Worm (Caenorhabditis elegans) whole organism, midembryonic: ENCODE data around the gene Y58A7A.4.

Experiments used
- T22C8.4 ChIP-seq: fragments of 200-800 bp; sonication (Bioruptor generic); IDR thresholded peaks from 2 replicates; pipeline ENCODE4 v1.3.6; 2022; ENCODE audit warnings: missing genetic modification characterization, missing compliant biosample characterization
- cog-1 ChIP-seq: sonication (generic microtip); optimal IDR thresholded peaks from 2 replicates; lab custom pipeline; 2016; ENCODE audit warnings: missing genetic modification characterization, missing compliant biosample characterization
- flt-1 ChIP-seq: fragments of 200-800 bp; sonication (Bioruptor generic); IDR thresholded peaks from 2 replicates; pipeline ENCODE4 v1.3.6; 2022; ENCODE audit warnings: missing genetic modification characterization, missing compliant biosample characterization
- klf-2 ChIP-seq: fragments of 200-800 bp; sonication (Bioruptor generic); conservative IDR thresholded peaks from 2 replicates; pipeline ENCODE4 v1.3.6; 2022; ENCODE audit warnings: missing genetic modification reagents, missing genetic modification characterization, missing compliant biosample characterization
- med-1 ChIP-seq: sonication (generic microtip); optimal IDR thresholded peaks from 2 replicates; lab custom pipeline; 2017; ENCODE audit warnings: missing genetic modification characterization, mild to moderate bottlenecking, missing compliant biosample characterization, antibody characterized with exemption, missing genetic modification reagents; ENCODE audit not compliant: insufficient read depth
- ref-1 ChIP-seq: fragments of 200-800 bp; sonication (Bioruptor generic); conservative IDR thresholded peaks from 2 replicates; pipeline ENCODE4 v1.3.6; 2022; ENCODE audit warnings: missing genetic modification reagents, missing genetic modification characterization, missing compliant biosample characterization
- tab-1 ChIP-seq: fragments of 200-800 bp; sonication (Bioruptor generic); IDR thresholded peaks from 2 replicates; pipeline ENCODE4 v1.3.6; 2022; ENCODE audit warnings: missing genetic modification characterization, missing compliant biosample characterization
- ztf-23 ChIP-seq: fragments of 200-800 bp; sonication (Bioruptor generic); IDR thresholded peaks from 2 replicates; pipeline ENCODE4 v1.3.6; 2022; ENCODE audit warnings: missing genetic modification reagents, missing genetic modification characterization, missing compliant biosample characterization
- ztf-29 ChIP-seq: fragments of 200-800 bp; sonication (Bioruptor generic); IDR thresholded peaks from 2 replicates; pipeline ENCODE4 v1.3.6; 2022; ENCODE audit warnings: missing genetic modification reagents, missing genetic modification characterization, missing compliant biosample characterization

The Y58A7A.4 gene

DNA sequence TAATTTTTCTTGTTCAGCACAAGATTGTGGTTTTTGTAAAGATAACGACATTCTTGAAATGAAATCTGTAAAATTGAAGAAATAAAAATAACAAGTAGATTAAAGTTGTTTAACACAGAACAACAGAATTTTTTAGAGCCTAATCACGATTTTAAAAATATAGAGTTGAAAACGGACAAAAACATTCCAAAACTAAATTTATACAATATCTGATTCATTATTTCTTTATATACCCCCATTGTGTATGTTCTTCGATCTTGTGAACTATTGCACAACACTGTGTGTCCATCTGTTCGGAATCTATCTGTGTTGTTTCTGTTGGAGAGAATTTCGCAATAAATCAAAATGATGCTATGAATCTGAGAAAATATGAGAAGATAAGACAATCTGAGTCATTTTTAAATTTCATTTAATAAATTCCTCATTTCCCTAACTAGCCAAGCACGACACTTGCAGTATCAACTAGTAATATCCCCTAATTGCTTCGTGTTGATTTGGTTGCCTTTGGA, at the start of gene Y58A7A.4:
Y58A7A.4 (minus strand) TSS at position 51 of the 509 bp plus-strand sequence.
- no peak for TF ChIP-seq T22C8.4 (GFP tag; lab: Robert Waterston, UW)
- no peak for TF ChIP-seq ztf-23
- TF ChIP-seq ref-1 (GFP tag; lab: Robert Waterston, UW) = no peak
- no peak for TF ChIP-seq cog-1 (tag; lab: Kevin White, UChicago)
- no peak for TF ChIP-seq med-1
- TF ChIP-seq ztf-29 (GFP tag; lab: Robert Waterston, UW) = no peak

DNA sequence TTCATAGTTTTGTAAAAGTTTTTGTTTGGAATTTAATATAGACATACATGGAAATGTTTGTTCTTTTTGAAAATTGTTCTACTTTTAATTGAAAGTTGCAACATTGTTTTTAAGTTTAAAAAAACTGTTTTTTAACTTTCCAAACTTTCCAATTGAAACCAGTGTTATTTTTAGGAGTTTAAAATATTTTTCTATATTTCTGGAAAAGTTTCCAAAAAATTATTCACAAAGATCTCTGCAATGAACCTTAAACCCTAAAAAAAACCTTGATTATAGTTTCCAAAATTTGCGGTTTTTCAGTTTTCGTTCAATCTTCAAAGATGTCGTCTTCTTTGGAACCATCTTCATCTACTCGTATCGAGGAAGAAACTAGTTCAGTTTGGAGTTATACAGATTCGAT, 47.6 kb upstream of the Y58A7A.4 start, which contains the start of gene F14F9.4:
F14F9.4 (plus strand) TSS at position 301 of the 400 bp plus-strand sequence.
- no peak for TF ChIP-seq tab-1 (GFP tag; lab: Robert Waterston, UW)
- TF ChIP-seq flt-1 = no peak

ce11 chrV:5131380-5131779, 46.6 kb upstream of the Y58A7A.4 start:
- TF ChIP-seq flt-1 (no peak), cog-1 (tag; lab: Kevin White, UChicago) (no peak)

- TF ChIP-seq cog-1 (tag; lab: Kevin White, UChicago) (no peak), klf-2 (GFP tag; lab: Robert Waterston, UW) (no peak), ztf-23 (no peak), tab-1 (GFP tag; lab: Robert Waterston, UW) (no peak), ztf-29 (GFP tag; lab: Robert Waterston, UW) (no peak), flt-1 (no peak), ref-1 (GFP tag; lab: Robert Waterston, UW) (no peak), med-1 (no peak), T22C8.4 (GFP tag; lab: Robert Waterston, UW) (no peak)
Observed at ce11 chrV:5130018-5130417, 45.2 kb upstream of the Y58A7A.4 start, which contains the start of gene F14F9.8. F14F9.8 (plus strand) TSS chrV:5130318.

ce11 chrV:5126793-5127192, 42.0 kb upstream of the Y58A7A.4 start, which contains the start of gene F14F9.5:
F14F9.5 (plus strand) TSS chrV:5127093.
- TF ChIP-seq flt-1 (no peak), med-1 (no peak), T22C8.4 (GFP tag; lab: Robert Waterston, UW) (no peak), ref-1 (GFP tag; lab: Robert Waterston, UW) (no peak), tab-1 (GFP tag; lab: Robert Waterston, UW) (no peak), ztf-29 (GFP tag; lab: Robert Waterston, UW) (no peak), cog-1 (tag; lab: Kevin White, UChicago) (no peak), klf-2 (GFP tag; lab: Robert Waterston, UW) (no peak), ztf-23 (no peak)

- TF ChIP-seq flt-1 (no peak), ztf-29 (GFP tag; lab: Robert Waterston, UW) (no peak), klf-2 (GFP tag; lab: Robert Waterston, UW) (no peak), cog-1 (tag; lab: Kevin White, UChicago) (no peak), ref-1 (GFP tag; lab: Robert Waterston, UW) (no peak), ztf-23 (no peak), tab-1 (GFP tag; lab: Robert Waterston, UW) (no peak), med-1 (no peak), T22C8.4 (GFP tag; lab: Robert Waterston, UW) (no peak)
Observed at ce11 chrV:5119679-5120078, 34.9 kb upstream of the Y58A7A.4 start, which contains the start of gene sid-1. sid-1 (plus strand) TSS chrV:5119970.

DNA sequence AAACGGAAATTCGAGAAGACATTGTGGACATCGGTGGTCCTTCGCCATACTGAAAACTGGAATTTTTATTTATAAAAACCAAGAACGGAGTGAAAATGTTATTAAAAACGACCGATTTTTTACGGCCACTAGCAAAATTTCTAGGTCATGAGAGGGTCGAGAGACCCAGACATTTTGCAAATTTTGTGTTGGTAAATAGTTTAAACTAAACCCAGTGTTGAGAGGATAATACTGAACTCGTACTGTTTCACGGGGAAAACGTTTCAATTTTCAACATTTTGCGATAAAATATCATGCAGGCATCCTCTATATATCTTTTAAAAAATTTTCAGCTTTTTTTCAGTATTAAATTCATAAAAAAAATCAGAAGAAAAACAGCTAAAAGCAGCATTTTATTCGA, 34.3 kb upstream of the Y58A7A.4 start, which contains the start of gene C04F5.9:
C04F5.9 (minus strand) TSS at position 101 of the 400 bp plus-strand sequence.
- TF ChIP-seq ztf-29 (GFP tag; lab: Robert Waterston, UW) = no peak
- no peak for TF ChIP-seq med-1
- no peak for TF ChIP-seq klf-2 (GFP tag; lab: Robert Waterston, UW)
- TF ChIP-seq flt-1 = no peak
- TF ChIP-seq cog-1 (tag; lab: Kevin White, UChicago) = no peak
- no peak for TF ChIP-seq ref-1 (GFP tag; lab: Robert Waterston, UW)
- no peak for TF ChIP-seq tab-1 (GFP tag; lab: Robert Waterston, UW)
- TF ChIP-seq T22C8.4 (GFP tag; lab: Robert Waterston, UW) = no peak
- TF ChIP-seq ztf-23 = no peak

DNA sequence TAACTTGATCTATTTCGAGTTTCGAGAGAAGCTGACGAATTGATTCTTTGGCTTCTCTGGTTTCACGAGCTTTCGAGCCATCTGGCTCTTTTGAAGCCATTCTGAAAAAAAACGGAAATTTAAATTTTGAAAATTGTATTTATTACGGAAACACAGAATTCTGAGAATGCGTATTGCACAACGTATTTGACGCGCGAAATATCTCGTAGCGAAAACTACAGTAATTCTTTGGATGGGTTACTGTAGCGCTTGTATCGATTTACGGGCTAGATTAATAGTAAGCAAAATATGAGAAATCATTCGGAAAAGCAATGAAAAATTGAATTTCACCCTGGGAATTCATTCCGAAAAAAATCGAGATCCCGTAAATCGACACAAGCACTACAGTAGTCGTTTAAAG, 28.8 kb upstream of the Y58A7A.4 start, which contains the start of gene C04F5.8:
C04F5.8 (minus strand) TSS at position 101 of the 400 bp plus-strand sequence.
- no peak for TF ChIP-seq ztf-23
- TF ChIP-seq klf-2 (GFP tag; lab: Robert Waterston, UW) = no peak
- no peak for TF ChIP-seq ztf-29 (GFP tag; lab: Robert Waterston, UW)
- TF ChIP-seq tab-1 (GFP tag; lab: Robert Waterston, UW) = no peak
- no peak for TF ChIP-seq med-1
- TF ChIP-seq ref-1 (GFP tag; lab: Robert Waterston, UW) = no peak
- TF ChIP-seq flt-1 = no peak
- TF ChIP-seq T22C8.4 (GFP tag; lab: Robert Waterston, UW) = no peak
- TF ChIP-seq cog-1 (tag; lab: Kevin White, UChicago) = no peak

DNA sequence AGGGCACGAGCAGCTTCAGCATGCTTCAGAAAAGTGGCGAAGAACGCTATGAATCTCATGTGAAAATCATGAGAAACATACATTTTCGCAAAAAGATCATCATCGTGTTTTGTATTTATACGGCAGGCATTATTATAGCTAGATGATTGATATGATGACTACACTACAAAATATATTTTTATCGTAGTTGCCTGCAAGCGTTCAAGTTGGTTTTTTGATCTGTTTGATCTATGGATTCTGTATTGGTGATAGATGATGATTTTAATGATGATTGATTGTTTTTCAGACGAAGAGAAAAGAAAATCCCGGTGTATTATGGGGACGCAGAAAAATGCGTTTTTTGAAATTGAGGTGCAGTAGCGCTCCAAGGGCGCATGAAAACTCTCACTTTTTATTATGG, 25.9 kb upstream of the Y58A7A.4 start, which contains the start of gene ugt-63:
ugt-63 (minus strand) TSS at position 89 of the 400 bp plus-strand sequence.
- TF ChIP-seq ztf-29 (GFP tag; lab: Robert Waterston, UW) (no peak), tab-1 (GFP tag; lab: Robert Waterston, UW) (no peak)

DNA sequence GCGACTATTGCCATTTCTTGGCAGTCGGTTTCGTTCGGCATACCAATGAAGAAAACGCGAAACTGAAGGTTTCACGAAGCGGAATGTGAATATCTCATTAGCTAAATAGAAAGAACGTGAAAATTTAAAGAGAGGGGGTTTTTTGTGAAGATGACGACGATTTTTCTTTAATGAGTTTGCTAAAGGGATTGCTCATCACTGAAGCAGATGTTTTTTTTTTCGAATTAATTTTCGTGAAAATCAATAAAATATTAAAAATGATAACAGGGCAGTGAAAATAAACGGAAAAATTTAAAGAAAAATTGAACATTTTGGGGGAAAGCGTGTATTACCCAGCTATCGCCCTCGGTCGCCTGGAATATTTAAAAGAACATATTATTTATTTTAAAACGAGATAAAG, 23.0 kb upstream of the Y58A7A.4 start, which contains the start of gene srab-3:
srab-3 (minus strand) TSS at position 101 of the 400 bp plus-strand sequence.
- TF ChIP-seq tab-1 (GFP tag; lab: Robert Waterston, UW) (no peak), med-1 (no peak), ztf-29 (GFP tag; lab: Robert Waterston, UW) (no peak), T22C8.4 (GFP tag; lab: Robert Waterston, UW) (no peak), klf-2 (GFP tag; lab: Robert Waterston, UW) (no peak), ref-1 (GFP tag; lab: Robert Waterston, UW) (no peak), flt-1 (no peak), ztf-23 (no peak), cog-1 (tag; lab: Kevin White, UChicago) (no peak)
